Fruit fly (Drosophila melanogaster): ENCODE results near the gene CG12084.

The CG12084 gene

dm6 chr3L:1442906-1443305, 53.5 kb downstream of the CG12084 start (continued):
- no peak for TF ChIP-seq crol (GFP tag; IDR thresholded peaks at IDR 0.05)
- TF ChIP-seq Sin3A (optimal IDR thresholded peaks at IDR 0.05) = no peak
- peak; percentile 17 for TF ChIP-seq lab (GFP tag; optimal IDR thresholded peaks at IDR 0.05)
- peak; percentile 82 for TF ChIP-seq CG18476 (GFP tag; optimal IDR thresholded peaks at IDR 0.05)
- TF ChIP-seq Optix (GFP tag; IDR thresholded peaks at IDR 0.05) = peak; percentile 82; the same call in 2 of the 3 replicates
- peak; percentile 62 for TF ChIP-seq MTF-1 (GFP tag; optimal IDR thresholded peaks at IDR 0.05; ENCODE audit: borderline replicate concordance)
- TF ChIP-seq YL-1 (GFP tag; optimal IDR thresholded peaks at IDR 0.05) = peak; percentile 21
- TF ChIP-seq chinmo (GFP tag; IDR thresholded peaks at IDR 0.05; ENCODE audit: partially characterized antibody) = no peak
- peak; percentile 44; the same call in 1 of the 3 replicates for TF ChIP-seq CG11456 (GFP tag; IDR thresholded peaks at IDR 0.05)
- peak; percentile 64 for TF ChIP-seq CG6654 (GFP tag; optimal IDR thresholded peaks at IDR 0.05)
- peak; percentile 72 for TF ChIP-seq Rx (GFP tag; IDR thresholded peaks at IDR 0.05)
- peak; percentile 82 for TF ChIP-seq tgo (GFP tag; IDR thresholded peaks at IDR 0.05)
- peak; percentile 64 to 81 for TF ChIP-seq dpn (GFP tag; optimal IDR thresholded peaks at IDR 0.05)
- no peak for TF ChIP-seq HLHmδ (GFP tag; optimal IDR thresholded peaks at IDR 0.05)
- TF ChIP-seq CG31441 (GFP tag; IDR thresholded peaks at IDR 0.05) = peak; percentile 89
- TF ChIP-seq bbx (GFP tag; IDR thresholded peaks at IDR 0.05; ENCODE audit: partially characterized antibody) = no peak
- peak; percentile 92 to 95 for TF ChIP-seq chif (GFP tag; optimal IDR thresholded peaks at IDR 0.05)
- no peak; the same call in 1 of the 2 replicates for TF ChIP-seq CG9215 (GFP tag; IDR thresholded peaks at IDR 0.05)
- TF ChIP-seq CG18011 (GFP tag; optimal IDR thresholded peaks at IDR 0.05) = no peak
- peak; percentile 31 for TF ChIP-seq HmgZ (tag; optimal IDR thresholded peaks at IDR 0.05)
- peak; percentile 78 for TF ChIP-seq CG12219 (GFP tag; optimal IDR thresholded peaks at IDR 0.05)
- TF ChIP-seq fu2 (GFP tag; optimal IDR thresholded peaks at IDR 0.05) = no peak
- peak; percentile 64 for TF ChIP-seq CG33213 (GFP tag; optimal IDR thresholded peaks at IDR 0.05)
- peak; percentile 82 for TF ChIP-seq ssp (GFP tag; IDR thresholded peaks at IDR 0.05)
- TF ChIP-seq CG11696 (GFP tag; IDR thresholded peaks at IDR 0.05) = peak; percentile 69
- TF ChIP-seq CG10959 (GFP tag; IDR thresholded peaks at IDR 0.05) = peak; percentile 95
- peak; percentile 75 for TF ChIP-seq CG32767 (GFP tag; IDR thresholded peaks at IDR 0.05)
- no peak for TF ChIP-seq sug (tag; optimal IDR thresholded peaks at IDR 0.05)
- no peak for TF ChIP-seq shn (GFP tag; optimal IDR thresholded peaks at IDR 0.05)
- no peak for TF ChIP-seq Scr (GFP tag; IDR thresholded peaks at IDR 0.05; ENCODE audit: partially characterized antibody)
- TF ChIP-seq CG13296 (GFP tag; optimal IDR thresholded peaks at IDR 0.05) = no peak
- no peak for TF ChIP-seq pzg (GFP tag; optimal IDR thresholded peaks at IDR 0.05)
- peak; percentile 7 for TF ChIP-seq CG17186 (GFP tag; optimal IDR thresholded peaks at IDR 0.05)
- no peak for TF ChIP-seq Atf6 (GFP tag; IDR thresholded peaks at IDR 0.05)
- peak; percentile 69 for TF ChIP-seq gsb (GFP tag; IDR thresholded peaks at IDR 0.05)
- TF ChIP-seq hth (optimal IDR thresholded peaks at IDR 0.05) = no peak
- no peak for TF ChIP-seq D (optimal IDR thresholded peaks at IDR 0.05)
- peak; percentile 93 for TF ChIP-seq D (GFP tag; optimal IDR thresholded peaks at IDR 0.05)
- TF ChIP-seq ato (GFP tag; IDR thresholded peaks at IDR 0.05; ENCODE audit: partially characterized antibody) = no peak
- peak; percentile 60 for TF ChIP-seq Bdp1 (GFP tag; optimal IDR thresholded peaks at IDR 0.05)
- TF ChIP-seq Sry-δ (GFP tag; optimal IDR thresholded peaks at IDR 0.05) = peak; percentile 26
- peak; percentile 48 for TF ChIP-seq TFAM (GFP tag; optimal IDR thresholded peaks at IDR 0.05)
- no peak for TF ChIP-seq CG10274 (GFP tag; optimal IDR thresholded peaks at IDR 0.05)
- TF ChIP-seq luna (GFP tag; optimal IDR thresholded peaks at IDR 0.05) = no peak
- peak; percentile 82 for TF ChIP-seq H2.0 (GFP tag; IDR thresholded peaks at IDR 0.05)
- TF ChIP-seq grau (tag; optimal IDR thresholded peaks at IDR 0.05) = peak; percentile 84
- TF ChIP-seq Ssrp (tag; optimal IDR thresholded peaks at IDR 0.05) = peak; percentile 94
- TF ChIP-seq hbn (GFP tag; IDR thresholded peaks at IDR 0.05; ENCODE audit: partially characterized antibody) = no peak
- TF ChIP-seq CG18599 (GFP tag; optimal IDR thresholded peaks at IDR 0.05) = peak; percentile 45
- peak; percentile 66 for TF ChIP-seq tup (GFP tag; optimal IDR thresholded peaks at IDR 0.05)
- no peak for TF ChIP-seq Dfd (GFP tag; optimal IDR thresholded peaks at IDR 0.05)
- peak; percentile 47 for TF ChIP-seq HLH54F (GFP tag; optimal IDR thresholded peaks at IDR 0.05)
